Fruit fly (Drosophila melanogaster): ENCODE data around the gene Rrp45.

Rrp45 gene

dm6 chrX:16800530-16801027 is 9.5 kb upstream of the Rrp45 start, which contains the start of the genes CG9132 and CG4789:
CG9132 (minus strand) TSS chrX:16800710.
CG4789 (plus strand) TSS chrX:16800930.
- TF ChIP-seq CG8478 (optimal IDR thresholded peaks at IDR 0.05) (no peak), EcR (GFP tag; optimal IDR thresholded peaks at IDR 0.05) (no peak), Dll (optimal IDR thresholded peaks at IDR 0.05) (no peak), usp (GFP tag; optimal IDR thresholded peaks at IDR 0.05) (no peak), pan (optimal IDR thresholded peaks at IDR 0.05) (no peak), psq (optimal IDR thresholded peaks at IDR 0.05) (no peak)

dm6 chrX:16799914-16800313 is 8.8 kb upstream of the Rrp45 start:
- TF ChIP-seq CG8478 (optimal IDR thresholded peaks at IDR 0.05) (no peak), Dll (optimal IDR thresholded peaks at IDR 0.05) (no peak), EcR (GFP tag; optimal IDR thresholded peaks at IDR 0.05) (no peak), psq (optimal IDR thresholded peaks at IDR 0.05) (no peak), usp (GFP tag; optimal IDR thresholded peaks at IDR 0.05) (no peak), pan (optimal IDR thresholded peaks at IDR 0.05) (no peak)

dm6 chrX:16798166-16798565 is 7.1 kb upstream of the Rrp45 start:
- TF ChIP-seq usp (GFP tag; optimal IDR thresholded peaks at IDR 0.05) (no peak), EcR (GFP tag; optimal IDR thresholded peaks at IDR 0.05) (no peak), CG8478 (optimal IDR thresholded peaks at IDR 0.05) (no peak), pan (optimal IDR thresholded peaks at IDR 0.05) (no peak), psq (optimal IDR thresholded peaks at IDR 0.05) (no peak), Dll (optimal IDR thresholded peaks at IDR 0.05) (no peak)

- no peak for TF ChIP-seq EcR (GFP tag; optimal IDR thresholded peaks at IDR 0.05)
- no peak for TF ChIP-seq pan (optimal IDR thresholded peaks at IDR 0.05)
- TF ChIP-seq Dll (optimal IDR thresholded peaks at IDR 0.05) = no peak
- no peak for TF ChIP-seq CG8478 (optimal IDR thresholded peaks at IDR 0.05)
- no peak for TF ChIP-seq psq (optimal IDR thresholded peaks at IDR 0.05)
- no peak for TF ChIP-seq usp (GFP tag; optimal IDR thresholded peaks at IDR 0.05)
Observed at dm6 chrX:16793129-16793748, 2.2 kb upstream of the Rrp45 start.

dm6 chrX:16791920-16792829 is 1.1 kb upstream of the Rrp45 start, which contains the start of gene CG4768:
CG4768 (plus strand) TSS chrX:16792119.
- TF ChIP-seq EcR (GFP tag; optimal IDR thresholded peaks at IDR 0.05) = no peak
- TF ChIP-seq usp (GFP tag; optimal IDR thresholded peaks at IDR 0.05) = no peak
- TF ChIP-seq pan (optimal IDR thresholded peaks at IDR 0.05) = no peak
- TF ChIP-seq psq (optimal IDR thresholded peaks at IDR 0.05) = no peak
- no peak for TF ChIP-seq Dll (optimal IDR thresholded peaks at IDR 0.05)
- TF ChIP-seq CG8478 (optimal IDR thresholded peaks at IDR 0.05) = no peak

- TF ChIP-seq CG8478 (optimal IDR thresholded peaks at IDR 0.05) (no peak), usp (GFP tag; optimal IDR thresholded peaks at IDR 0.05) (no peak), pan (optimal IDR thresholded peaks at IDR 0.05) (no peak), psq (optimal IDR thresholded peaks at IDR 0.05) (no peak), Dll (optimal IDR thresholded peaks at IDR 0.05) (no peak), EcR (GFP tag; optimal IDR thresholded peaks at IDR 0.05) (no peak)
Observed at dm6 chrX:16787416-16787900, 3.6 kb downstream of the Rrp45 start.

dm6 chrX:16786860-16787415 is 4.1 kb downstream of the Rrp45 start, which contains the start of the genes CG9609 and Sap30:
CG9609 (minus strand) TSS chrX:16787008.
Sap30 (plus strand) TSS chrX:16787283.
- TF ChIP-seq Dll (optimal IDR thresholded peaks at IDR 0.05) (no peak), CG8478 (optimal IDR thresholded peaks at IDR 0.05) (no peak), EcR (GFP tag; optimal IDR thresholded peaks at IDR 0.05) (no peak), usp (GFP tag; optimal IDR thresholded peaks at IDR 0.05) (no peak), pan (optimal IDR thresholded peaks at IDR 0.05) (no peak), psq (optimal IDR thresholded peaks at IDR 0.05) (no peak)

dm6 chrX:16783743-16784142 is 7.3 kb downstream of the Rrp45 start, which contains the start of gene mRpL22:
mRpL22 (plus strand) TSS chrX:16783933.
- TF ChIP-seq CG8478 (optimal IDR thresholded peaks at IDR 0.05) = no peak

- no peak for TF ChIP-seq pan (optimal IDR thresholded peaks at IDR 0.05)
- TF ChIP-seq usp (GFP tag; optimal IDR thresholded peaks at IDR 0.05) = no peak
- no peak for TF ChIP-seq psq (optimal IDR thresholded peaks at IDR 0.05)
- no peak for TF ChIP-seq CG8478 (optimal IDR thresholded peaks at IDR 0.05)
- no peak for TF ChIP-seq EcR (GFP tag; optimal IDR thresholded peaks at IDR 0.05)
- no peak for TF ChIP-seq Dll (optimal IDR thresholded peaks at IDR 0.05)
Observed at dm6 chrX:16783141-16783715, 7.8 kb downstream of the Rrp45 start, which contains the start of gene if. if (minus strand) TSS chrX:16783434.

- no peak for TF ChIP-seq EcR (GFP tag; optimal IDR thresholded peaks at IDR 0.05)
- TF ChIP-seq usp (GFP tag; optimal IDR thresholded peaks at IDR 0.05) = no peak
- TF ChIP-seq Dll (optimal IDR thresholded peaks at IDR 0.05) = no peak
- TF ChIP-seq pan (optimal IDR thresholded peaks at IDR 0.05) = no peak
- no peak for TF ChIP-seq CG8478 (optimal IDR thresholded peaks at IDR 0.05)
- TF ChIP-seq psq (optimal IDR thresholded peaks at IDR 0.05) = no peak
Observed at dm6 chrX:16782175-16782916, 8.7 kb downstream of the Rrp45 start.

All from whole organism.